Worm (Caenorhabditis elegans) whole organism, L4 larva: ENCODE results near the gene nhr-19.
A peak's percentile ranks its signal among the peaks of the same experiment; 100 is the strongest.

Experiments used
- ceh-44 ChIP-seq: fragments of 200-800 bp; sonication (Bioruptor generic); IDR thresholded peaks from 2 replicates; pipeline ENCODE4 v1.3.6; 2022; ENCODE audit warnings: missing genetic modification reagents, missing genetic modification characterization, missing compliant biosample characterization
- egl-27 ChIP-seq: sonication (generic microtip); optimal IDR thresholded peaks from 3 replicates; lab custom pipeline; 2017; ENCODE audit warnings: missing biosample characterization, missing genetic modification reagents, missing genetic modification characterization
- hlh-30 ChIP-seq: sonication (generic microtip); optimal IDR thresholded peaks from 2 replicates; lab custom pipeline; 2017; ENCODE audit warnings: antibody characterized with exemption, mild to moderate bottlenecking, missing genetic modification characterization, missing compliant biosample characterization; ENCODE audit not compliant: insufficient read depth
- lin-13 ChIP-seq: fragments of 150-350 bp; optimal IDR thresholded peaks from 2 replicates; lab custom pipeline; 2014; ENCODE audit warnings: missing biosample characterization, missing genetic modification reagents, missing genetic modification characterization
- mes-2 ChIP-seq: sonication (generic microtip); optimal IDR thresholded peaks from 2 replicates; lab custom pipeline; 2016; ENCODE audit warnings: missing genotype, mild to moderate bottlenecking, missing genetic modification characterization, missing compliant biosample characterization; ENCODE audit not compliant: poor library complexity, severe bottlenecking
- nhr-11 ChIP-seq: fragments of 150-350 bp; optimal IDR thresholded peaks from 2 replicates; lab custom pipeline; 2014; ENCODE audit warnings: missing biosample characterization, missing genetic modification characterization
- rbr-2 ChIP-seq: sonication (generic microtip); optimal IDR thresholded peaks from 2 replicates; lab custom pipeline; 2016; ENCODE audit warnings: missing genotype, missing genetic modification characterization, missing compliant biosample characterization
- zfp-2 ChIP-seq: sonication (generic microtip); optimal IDR thresholded peaks from 2 replicates; lab custom pipeline; 2016; ENCODE audit warnings: mild to moderate bottlenecking, missing genetic modification characterization, missing compliant biosample characterization

ce11 chrII:9617902-9618245, 12.5 kb upstream of the nhr-19 start:
- TF ChIP-seq nhr-11 (tag; lab: Kevin White, UChicago) = no peak
- TF ChIP-seq ceh-44 (GFP tag; lab: Robert Waterston, UW) = 0 out of 2 replicates have a peak, but pooled peaks have one; percentile 7
- no peak for TF ChIP-seq egl-27 (tag; lab: Kevin White, UChicago)
- no peak for TF ChIP-seq rbr-2 (tag; lab: Kevin White, UChicago)
- TF ChIP-seq hlh-30 (tag; lab: Kevin White, UChicago) = no peak
- TF ChIP-seq mes-2 (tag; lab: Kevin White, UChicago) = no peak
- no peak for TF ChIP-seq lin-13
- TF ChIP-seq zfp-2 (tag; lab: Kevin White, UChicago) = no peak
